Fruit fly (Drosophila melanogaster) whole organism, embryonic: ENCODE results near the gene PH4alphaSG2.

ENCODE experiments used
- Adf1 ChIP-seq: fragments of 200-800 bp; sonication (Bioruptor generic); IDR thresholded peaks from 2 replicates; pipeline ENCODE4 v1.3.6; 2022; ENCODE audit warnings: missing biosample characterization, missing genetic modification characterization
- Aef1 ChIP-seq: fragments of 200-800 bp; sonication (Bioruptor generic); IDR thresholded peaks from 3 replicates; pipeline ENCODE4 v1.3.6; 2022; ENCODE audit warnings: missing biosample characterization, missing genetic modification characterization
- Atf-2 ChIP-seq: fragments of 200-800 bp; sonication (Bioruptor generic); optimal IDR thresholded peaks from 2 replicates; lab custom pipeline; 2016; ENCODE audit warnings: missing biosample characterization, missing genetic modification characterization
- Awh ChIP-seq: fragments of 200-800 bp; sonication (Bioruptor generic); IDR thresholded peaks from 2 replicates; pipeline ENCODE4, ENCODE4 v1.3.6; 2022; ENCODE audit warnings: missing biosample characterization, missing genetic modification characterization
- Blimp-1 ChIP-seq: fragments of 200-800 bp; sonication (Bioruptor generic); optimal IDR thresholded peaks from 3 replicates; lab custom pipeline; 2018; ENCODE audit warnings: missing biosample characterization, missing genetic modification characterization, mild to moderate bottlenecking, moderate library complexity, missing genetic modification reagents
- CG12299 ChIP-seq: fragments of 200-800 bp; sonication (Bioruptor generic); optimal IDR thresholded peaks from 2 replicates; lab custom pipeline; 2018; ENCODE audit warnings: missing biosample characterization, mild to moderate bottlenecking, missing genetic modification characterization
- CG12391 ChIP-seq: fragments of 200-800 bp; sonication (Bioruptor generic); optimal IDR thresholded peaks from 3 replicates; lab custom pipeline; 2018; ENCODE audit warnings: missing biosample characterization, mild to moderate bottlenecking, missing genetic modification characterization, moderate library complexity
- CG14860 ChIP-seq: fragments of 200-800 bp; sonication (Bioruptor generic); IDR thresholded peaks from 3 replicates; pipeline ENCODE4 v1.3.6; 2022; ENCODE audit warnings: missing biosample characterization, missing genetic modification characterization; ENCODE audit not compliant: partially characterized antibody
- CG17186 ChIP-seq: fragments of 200-800 bp; sonication (Bioruptor generic); optimal IDR thresholded peaks from 3 replicates; lab custom pipeline; 2017; ENCODE audit warnings: missing biosample characterization, missing genetic modification reagents, missing genetic modification characterization
- CG17802 ChIP-seq: fragments of 200-800 bp; sonication (Bioruptor generic); optimal IDR thresholded peaks from 2 replicates; lab custom pipeline; 2018; ENCODE audit warnings: missing biosample characterization, mild to moderate bottlenecking, missing genetic modification characterization, moderate library complexity
- CG17829 ChIP-seq: fragments of 200-800 bp; optimal IDR thresholded peaks from 2 replicates; lab custom pipeline; 2019; ENCODE audit warnings: missing biosample characterization, mild to moderate bottlenecking, missing genetic modification characterization, moderate library complexity
- CG1832 ChIP-seq: fragments of 200-800 bp; sonication (Bioruptor generic); optimal IDR thresholded peaks from 2 replicates; lab custom pipeline; 2017; ENCODE audit warnings: missing biosample characterization, mild to moderate bottlenecking, missing genetic modification characterization, inconsistent platforms
- CG18599 ChIP-seq: fragments of 200-800 bp; sonication (Bioruptor generic); optimal IDR thresholded peaks from 3 replicates; lab custom pipeline; 2017; ENCODE audit warnings: missing biosample characterization, missing genetic modification characterization, mild to moderate bottlenecking, moderate library complexity, missing genetic modification reagents
- CG3281 ChIP-seq: fragments of 200-800 bp; sonication (Bioruptor generic); optimal IDR thresholded peaks from 3 replicates; lab custom pipeline; 2017; ENCODE audit warnings: missing biosample characterization, mild to moderate bottlenecking, missing genetic modification characterization
- CG34422 ChIP-seq: fragments of 200-800 bp; sonication (Bioruptor generic); IDR thresholded peaks from 3 replicates; pipeline ENCODE4 v1.3.6; 2022; ENCODE audit warnings: missing biosample characterization, missing genetic modification characterization
- CG3995 ChIP-seq: fragments of 200-800 bp; sonication (Bioruptor generic); optimal IDR thresholded peaks from 3 replicates; lab custom pipeline; 2016; ENCODE audit warnings: missing biosample characterization, missing genetic modification characterization
- CG4282 ChIP-seq: fragments of 200-800 bp; sonication (Bioruptor generic); optimal IDR thresholded peaks from 2 replicates; lab custom pipeline; 2016; ENCODE audit warnings: missing biosample characterization, missing genetic modification characterization
- CG4820 ChIP-seq: fragments of 200-800 bp; sonication (Bioruptor generic); optimal IDR thresholded peaks from 3 replicates; lab custom pipeline; 2016; ENCODE audit warnings: missing biosample characterization, missing genetic modification characterization
- CG7271 ChIP-seq: fragments of 200-800 bp; sonication (Bioruptor generic); optimal IDR thresholded peaks from 2 replicates; lab custom pipeline; 2018; ENCODE audit warnings: missing biosample characterization, mild to moderate bottlenecking, missing genetic modification characterization, moderate library complexity
- CG7786 ChIP-seq: fragments of 200-800 bp; sonication (Bioruptor generic); optimal IDR thresholded peaks from 2 replicates; lab custom pipeline; 2016; ENCODE audit warnings: missing biosample characterization, missing genetic modification characterization
- CG8089 ChIP-seq: fragments of 200-800 bp; sonication (Bioruptor generic); optimal IDR thresholded peaks from 3 replicates; lab custom pipeline; 2016; ENCODE audit warnings: missing biosample characterization, missing genetic modification characterization
- CrebB ChIP-seq: fragments of 200-800 bp; sonication (Bioruptor generic); optimal IDR thresholded peaks from 3 replicates; lab custom pipeline; 2018; ENCODE audit warnings: missing biosample characterization, mild to moderate bottlenecking, missing genetic modification characterization
- D19A ChIP-seq: fragments of 200-800 bp; optimal IDR thresholded peaks from 3 replicates; lab custom pipeline; 2019; ENCODE audit warnings: missing biosample characterization, mild to moderate bottlenecking, missing genetic modification characterization, moderate library complexity
- Dad ChIP-seq: fragments of 200-800 bp; sonication (Bioruptor generic); optimal IDR thresholded peaks from 3 replicates; lab custom pipeline; 2016; ENCODE audit warnings: missing biosample characterization, missing genetic modification characterization
- Deaf1 ChIP-seq: fragments of 200-800 bp; optimal IDR thresholded peaks from 3 replicates; lab custom pipeline; 2019; ENCODE audit warnings: missing biosample characterization, mild to moderate bottlenecking, missing genetic modification characterization, moderate library complexity
- Dip2 ChIP-seq: fragments of 200-800 bp; sonication (Bioruptor generic); IDR thresholded peaks from 2 replicates; pipeline ENCODE4 v1.3.6; 2022; ENCODE audit warnings: missing biosample characterization, missing genetic modification characterization
- HLH3B ChIP-seq: fragments of 200-800 bp; sonication (Bioruptor generic); IDR thresholded peaks from 2 replicates; pipeline ENCODE4 v1.3.6; 2022; ENCODE audit warnings: missing biosample characterization, missing genetic modification characterization
- MESR4 ChIP-seq: fragments of 200-800 bp; sonication (Bioruptor generic); optimal IDR thresholded peaks from 2 replicates; lab custom pipeline; 2018; ENCODE audit warnings: missing biosample characterization, mild to moderate bottlenecking, missing genetic modification characterization, moderate library complexity
- Med ChIP-seq: fragments of 200-800 bp; sonication (Bioruptor generic); peaks from one replicate; lab custom pipeline; 2016; ENCODE audit warnings: missing biosample characterization, missing genetic modification characterization, mild to moderate bottlenecking, inconsistent platforms, moderate library complexity
- Poxn ChIP-seq: fragments of 200-800 bp; sonication (Bioruptor generic); IDR thresholded peaks from 2 replicates; pipeline ENCODE4 v1.3.6; 2022; ENCODE audit warnings: missing biosample characterization, missing genetic modification characterization
- Six4 ChIP-seq: fragments of 200-800 bp; sonication (Bioruptor generic); optimal IDR thresholded peaks from 2 replicates; lab custom pipeline; 2016; ENCODE audit warnings: missing biosample characterization, missing genetic modification characterization
- crol ChIP-seq: fragments of 200-800 bp; sonication (Bioruptor generic); IDR thresholded peaks from 2 replicates; pipeline ENCODE4 v1.3.6; 2022; ENCODE audit warnings: missing biosample characterization, missing genetic modification characterization
- danr ChIP-seq: fragments of 200-800 bp; sonication (Bioruptor generic); IDR thresholded peaks from 2 replicates; pipeline ENCODE4 v1.3.6; 2022; ENCODE audit warnings: missing biosample characterization, missing genetic modification characterization
- dmrt99B ChIP-seq: fragments of 200-800 bp; sonication (Bioruptor generic); optimal IDR thresholded peaks from 2 replicates; lab custom pipeline; 2018; ENCODE audit warnings: missing biosample characterization, mild to moderate bottlenecking, missing genetic modification characterization, moderate library complexity
- dysf ChIP-seq: fragments of 200-800 bp; sonication (Bioruptor generic); IDR thresholded peaks from 3 replicates; pipeline ENCODE4 v1.3.6; 2022; ENCODE audit warnings: missing biosample characterization, missing genetic modification characterization
- fu2 ChIP-seq: fragments of 200-800 bp; sonication (Bioruptor generic); optimal IDR thresholded peaks from 2 replicates; lab custom pipeline; 2016; ENCODE audit warnings: missing biosample characterization, missing genetic modification characterization
- gsb-n ChIP-seq: fragments of 200-800 bp; sonication (Bioruptor generic); optimal IDR thresholded peaks from 3 replicates; lab custom pipeline; 2018; ENCODE audit warnings: missing biosample characterization, mild to moderate bottlenecking, missing genetic modification characterization
- hbn ChIP-seq: fragments of 200-800 bp; sonication (Bioruptor generic); IDR thresholded peaks from 2 replicates; pipeline ENCODE4 v1.3.6; 2022; ENCODE audit warnings: missing biosample characterization, missing genetic modification characterization; ENCODE audit not compliant: partially characterized antibody
- mam ChIP-seq: fragments of 200-800 bp; sonication (Bioruptor generic); optimal IDR thresholded peaks from 3 replicates; lab custom pipeline; 2016; ENCODE audit warnings: missing biosample characterization, missing genetic modification characterization
- pnt ChIP-seq: fragments of 200-800 bp; sonication (Bioruptor generic); optimal IDR thresholded peaks from 3 replicates; lab custom pipeline; 2016; ENCODE audit warnings: missing biosample characterization, missing genetic modification characterization
- pum ChIP-seq: fragments of 200-800 bp; sonication (Bioruptor generic); optimal IDR thresholded peaks from 2 replicates; lab custom pipeline; 2016; ENCODE audit warnings: missing biosample characterization, missing genetic modification characterization
- row ChIP-seq: fragments of 200-800 bp; sonication (Bioruptor generic); IDR thresholded peaks from 3 replicates; pipeline ENCODE4 v1.3.6; 2022; ENCODE audit warnings: missing biosample characterization, missing genetic modification characterization
- seq ChIP-seq: fragments of 200-800 bp; sonication (Bioruptor generic); IDR thresholded peaks from 2 replicates; pipeline ENCODE4 v1.3.6; 2022; ENCODE audit warnings: missing biosample characterization, missing genetic modification characterization
- slp2 ChIP-seq: fragments of 200-800 bp; sonication (Bioruptor generic); optimal IDR thresholded peaks from 2 replicates; lab custom pipeline; 2016; ENCODE audit warnings: missing biosample characterization, missing genetic modification characterization
- so ChIP-seq: fragments of 200-800 bp; sonication (Bioruptor generic); IDR thresholded peaks from 3 replicates; pipeline ENCODE4 v1.3.6; 2022; ENCODE audit warnings: missing biosample characterization, missing genetic modification characterization
- sqz ChIP-seq: fragments of 200-800 bp; sonication (Bioruptor generic); optimal IDR thresholded peaks from 3 replicates; lab custom pipeline; 2018; ENCODE audit warnings: missing biosample characterization, mild to moderate bottlenecking, missing genetic modification characterization
- sr ChIP-seq: fragments of 200-800 bp; sonication (Bioruptor generic); IDR thresholded peaks from 3 replicates; pipeline ENCODE4 v1.3.6; 2022; ENCODE audit warnings: missing biosample characterization, missing genetic modification characterization
- tin ChIP-seq: fragments of 200-800 bp; sonication (Bioruptor generic); optimal IDR thresholded peaks from 3 replicates; lab custom pipeline; 2016; ENCODE audit warnings: missing biosample characterization, missing genetic modification characterization
- tna ChIP-seq: fragments of 200-800 bp; sonication (Bioruptor generic); IDR thresholded peaks from 2 replicates; pipeline ENCODE4 v1.3.6; 2022; ENCODE audit warnings: missing biosample characterization, missing genetic modification characterization; ENCODE audit not compliant: partially characterized antibody
- tx ChIP-seq: fragments of 200-800 bp; sonication (Bioruptor generic); optimal IDR thresholded peaks from 2 replicates; lab custom pipeline; 2016; ENCODE audit warnings: missing biosample characterization, missing genetic modification characterization
- wor ChIP-seq: fragments of 200-800 bp; sonication (Bioruptor generic); IDR thresholded peaks from 2 replicates; pipeline ENCODE4 v1.3.6; 2022; ENCODE audit warnings: missing biosample characterization, missing genetic modification characterization

PH4alphaSG2 gene

DNA sequence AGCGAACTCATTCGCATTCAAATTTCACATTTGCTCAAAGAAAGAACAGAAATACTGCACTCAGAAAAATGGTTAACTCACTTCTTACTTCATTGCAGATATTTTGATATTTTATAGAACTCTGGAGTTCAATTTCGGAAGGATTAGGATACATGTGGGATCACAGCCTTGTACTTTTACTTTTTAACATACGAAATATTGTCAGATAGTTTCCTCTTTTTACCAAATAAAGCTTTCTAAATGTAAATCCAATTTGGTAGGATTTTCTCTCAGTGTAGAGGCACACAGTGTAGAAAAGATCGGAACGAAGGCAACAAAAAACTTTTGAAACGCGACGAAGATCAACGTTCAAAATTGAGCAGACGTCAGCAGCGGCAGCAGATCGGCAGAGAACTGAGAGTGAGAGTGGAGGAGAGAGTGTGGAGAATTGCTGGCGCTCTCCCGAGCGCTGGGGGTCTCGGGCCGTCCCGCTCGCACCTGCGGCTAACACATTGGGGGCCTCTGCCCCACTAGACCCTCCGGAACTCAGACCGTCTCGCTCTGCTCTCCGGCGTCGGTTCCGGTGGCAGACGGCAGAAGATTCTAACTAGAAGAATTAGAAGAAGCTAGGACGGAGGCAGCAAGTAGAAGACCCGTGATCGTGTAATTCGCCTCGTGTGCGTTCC lies 42.2 kb downstream of the PH4alphaSG2 start, which contains the start of gene tmod:
tmod (plus strand) TSS at position 619 of the 665 bp plus-strand sequence.
- TF ChIP-seq dmrt99B (peak; percentile 80), mam (GFP tag; lab: Kevin White, UChicago) (peak; percentile 37), hbn (GFP tag; lab: Robert Waterston, UW) (no peak), slp2 (no peak), CG12299 (tag; lab: Kevin White, UChicago) (peak; percentile 2), tx (peak; percentile 20), CG7786 (GFP tag; lab: Kevin White, UChicago) (no peak), CG4820 (peak; percentile 43), Atf-2 (peak; percentile 27), Aef1 (GFP tag; lab: Robert Waterston, UW) (no peak), Blimp-1 (peak; percentile 74), CG1832 (GFP tag; lab: Kevin White, UChicago) (peak; percentile 83), D19A (tag; lab: Kevin White, UChicago) (peak; percentile 54), CrebB (tag; lab: Kevin White, UChicago) (no peak), wor (GFP tag; lab: Robert Waterston, UW) (no peak), so (GFP tag; lab: Robert Waterston, UW) (no peak), Dad (GFP tag; lab: Kevin White, UChicago) (peak; percentile 7), crol (GFP tag; lab: Robert Waterston, UW) (peak; percentile 85), Deaf1 (tag; lab: Kevin White, UChicago) (peak; percentile 42), CG3281 (GFP tag; lab: Kevin White, UChicago) (peak; percentile 43), CG14860 (GFP tag; lab: Robert Waterston, UW) (no peak), CG34422 (GFP tag; lab: Robert Waterston, UW) (no peak), CG17829 (no peak), Awh (GFP tag; lab: Robert Waterston, UW) (no peak), danr (no peak), CG3995 (GFP tag; lab: Kevin White, UChicago) (no peak), CG8089 (peak; percentile 50), seq (no peak), CG17802 (peak; percentile 20), sr (GFP tag; lab: Robert Waterston, UW) (peak; percentile 36; the same call in 1 of the 3 replicates), pnt (GFP tag; lab: Kevin White, UChicago) (peak; percentile 57), Poxn (GFP tag; lab: Robert Waterston, UW) (no peak), CG17186 (GFP tag; lab: Kevin White, UChicago) (no peak), CG18599 (GFP tag; lab: Kevin White, UChicago) (no peak), Six4 (GFP tag; lab: Kevin White, UChicago) (peak; percentile 50), gsb-n (tag; lab: Kevin White, UChicago) (peak; percentile 45), Med (GFP tag; lab: Kevin White, UChicago) (peak; percentile 81), tin (GFP tag; lab: Kevin White, UChicago) (peak; percentile 34), Dip2 (GFP tag; lab: Robert Waterston, UW) (no peak), CG4282 (GFP tag; lab: Kevin White, UChicago) (no peak), fu2 (GFP tag; lab: Kevin White, UChicago) (no peak), sqz (GFP tag; lab: Kevin White, UChicago) (no peak), HLH3B (peak; percentile 10; the same call in 1 of the 2 replicates), Adf1 (GFP tag; lab: Robert Waterston, UW) (peak; percentile 82), dysf (GFP tag; lab: Robert Waterston, UW) (peak; percentile 51; the same call in 1 of the 3 replicates), pum (GFP tag; lab: Kevin White, UChicago) (peak; percentile 28), tna (GFP tag; lab: Robert Waterston, UW) (no peak), CG7271 (tag; lab: Kevin White, UChicago) (no peak), row (GFP tag; lab: Robert Waterston, UW) (peak; percentile 71), MESR4 (no peak), CG12391 (tag; lab: Kevin White, UChicago) (peak; percentile 62)
